Fruit fly (Drosophila melanogaster) whole organism, embryonic: ENCODE data around the gene CG43156.

Experiments
- Ada2b ChIP-seq: fragments of 200-800 bp; sonication (Bioruptor generic); IDR thresholded peaks from 2 replicates; pipeline ENCODE4 v1.3.6; 2022; ENCODE audit warnings: missing biosample characterization, missing genetic modification characterization
- Atf3 ChIP-seq: fragments of 200-800 bp; sonication (Bioruptor generic); optimal IDR thresholded peaks from 3 replicates; lab custom pipeline; 2016; ENCODE audit warnings: missing biosample characterization, missing genetic modification characterization
- Atf6 ChIP-seq: fragments of 200-800 bp; sonication (Bioruptor generic); IDR thresholded peaks from 2 replicates; pipeline ENCODE4 v1.3.6; 2022; ENCODE audit warnings: missing biosample characterization, missing genetic modification characterization
- BtbVII ChIP-seq: fragments of 200-800 bp; sonication (Bioruptor generic); optimal IDR thresholded peaks from 3 replicates; lab custom pipeline; 2017; ENCODE audit warnings: missing biosample characterization, mild to moderate bottlenecking, missing genetic modification characterization
- CG10431 ChIP-seq: fragments of 200-800 bp; sonication (Bioruptor generic); optimal IDR thresholded peaks from 3 replicates; lab custom pipeline; 2018; ENCODE audit warnings: missing biosample characterization, mild to moderate bottlenecking, missing genetic modification characterization
- CG12391 ChIP-seq: fragments of 200-800 bp; sonication (Bioruptor generic); optimal IDR thresholded peaks from 3 replicates; lab custom pipeline; 2018; ENCODE audit warnings: missing biosample characterization, mild to moderate bottlenecking, missing genetic modification characterization, moderate library complexity
- CG12659 ChIP-seq: fragments of 200-800 bp; sonication (Bioruptor generic); optimal IDR thresholded peaks from 3 replicates; lab custom pipeline; 2017; ENCODE audit warnings: mild to moderate bottlenecking, missing biosample characterization, missing genetic modification reagents, missing genetic modification characterization
- CG14710 ChIP-seq: fragments of 200-800 bp; sonication (Bioruptor generic); optimal IDR thresholded peaks from 3 replicates; lab custom pipeline; 2019; ENCODE audit warnings: missing biosample characterization, mild to moderate bottlenecking, missing genetic modification characterization, moderate library complexity
- CG17361 ChIP-seq: fragments of 200-800 bp; sonication (Bioruptor generic); IDR thresholded peaks from 3 replicates; pipeline ENCODE4 v1.3.6; 2022; ENCODE audit warnings: missing biosample characterization, missing genetic modification characterization
- CG32767 ChIP-seq: fragments of 200-800 bp; sonication (Bioruptor generic); IDR thresholded peaks from 2 replicates; pipeline ENCODE4 v1.3.6; 2022; ENCODE audit warnings: missing biosample characterization, missing genetic modification characterization
- CG32772 ChIP-seq: fragments of 200-800 bp; sonication (Bioruptor generic); IDR thresholded peaks from 2 replicates; pipeline ENCODE4 v1.3.6; 2022; ENCODE audit warnings: missing biosample characterization, missing genetic modification characterization
- CG3726 ChIP-seq: fragments of 200-800 bp; sonication (Bioruptor generic); IDR thresholded peaks from 3 replicates; pipeline ENCODE4, ENCODE4 v1.3.6; 2022; ENCODE audit warnings: missing biosample characterization, missing genetic modification characterization
- CG42726 ChIP-seq: fragments of 200-800 bp; sonication (Bioruptor generic); IDR thresholded peaks from 2 replicates; pipeline ENCODE4 v1.3.6; 2022; ENCODE audit warnings: missing biosample characterization, missing genetic modification characterization; ENCODE audit not compliant: partially characterized antibody
- CG43689 ChIP-seq: fragments of 200-800 bp; sonication (Bioruptor generic); IDR thresholded peaks from 2 replicates; pipeline ENCODE4 v1.3.6; 2022; ENCODE audit warnings: missing biosample characterization, missing genetic modification characterization
- CG4404 ChIP-seq: fragments of 200-800 bp; sonication (Bioruptor generic); IDR thresholded peaks from 2 replicates; pipeline ENCODE4 v1.3.6; 2022; ENCODE audit warnings: missing biosample characterization, missing genetic modification characterization
- CG4424 ChIP-seq: fragments of 200-800 bp; sonication (Bioruptor generic); optimal IDR thresholded peaks from 3 replicates; lab custom pipeline; 2016; ENCODE audit warnings: missing biosample characterization, missing genetic modification characterization
- CG7839 ChIP-seq: fragments of 200-800 bp; sonication (Bioruptor generic); optimal IDR thresholded peaks from 3 replicates; lab custom pipeline; 2018; ENCODE audit warnings: missing biosample characterization, mild to moderate bottlenecking, missing genetic modification characterization, moderate library complexity
- CG9876 ChIP-seq: fragments of 200-800 bp; sonication (Bioruptor generic); optimal IDR thresholded peaks from 2 replicates; lab custom pipeline; 2016; ENCODE audit warnings: missing biosample characterization, missing genetic modification characterization
- CrebB ChIP-seq: fragments of 200-800 bp; sonication (Bioruptor generic); optimal IDR thresholded peaks from 3 replicates; lab custom pipeline; 2018; ENCODE audit warnings: missing biosample characterization, mild to moderate bottlenecking, missing genetic modification characterization
- Dref ChIP-seq: fragments of 200-800 bp; sonication (Bioruptor generic); IDR thresholded peaks from 2 replicates; pipeline ENCODE4 v1.3.6; 2022; ENCODE audit warnings: missing biosample characterization, missing genetic modification characterization
- Drgx ChIP-seq: fragments of 200-800 bp; sonication (Bioruptor generic); IDR thresholded peaks from 2 replicates; pipeline ENCODE4 v1.3.6; 2022; ENCODE audit warnings: missing biosample characterization, missing genetic modification characterization
- E2f1 ChIP-seq: fragments of 200-800 bp; sonication (Bioruptor generic); IDR thresholded peaks from 2 replicates; pipeline ENCODE4 v1.3.6; 2022; ENCODE audit warnings: missing biosample characterization, missing genetic modification characterization
- E2f2 ChIP-seq: fragments of 200-800 bp; sonication (Bioruptor generic); IDR thresholded peaks from 2 replicates; pipeline ENCODE4 v1.3.6; 2022; ENCODE audit warnings: missing biosample characterization, missing genetic modification characterization
- Ets97D ChIP-seq: fragments of 200-800 bp; sonication (Bioruptor generic); optimal IDR thresholded peaks from 3 replicates; lab custom pipeline; 2016; ENCODE audit warnings: missing biosample characterization, missing genetic modification characterization
- HmgD ChIP-seq: fragments of 200-800 bp; sonication (Bioruptor generic); optimal IDR thresholded peaks from 3 replicates; lab custom pipeline; 2016; ENCODE audit warnings: missing biosample characterization, missing genetic modification characterization
- Jarid2 ChIP-seq: fragments of 200-800 bp; sonication (Bioruptor generic); optimal IDR thresholded peaks from 3 replicates; lab custom pipeline; 2017; ENCODE audit warnings: mild to moderate bottlenecking, missing biosample characterization, missing genetic modification reagents, missing genetic modification characterization
- Max ChIP-seq: fragments of 200-800 bp; sonication (Bioruptor generic); optimal IDR thresholded peaks from 2 replicates; lab custom pipeline; 2016; ENCODE audit warnings: missing biosample characterization, mild to moderate bottlenecking, missing genetic modification characterization
- Med ChIP-seq: fragments of 200-800 bp; sonication (Bioruptor generic); peaks from one replicate; lab custom pipeline; 2016; ENCODE audit warnings: missing biosample characterization, missing genetic modification characterization, mild to moderate bottlenecking, inconsistent platforms, moderate library complexity
- Nf-YA ChIP-seq: fragments of 200-800 bp; sonication (Bioruptor generic); IDR thresholded peaks from 2 replicates; pipeline ENCODE4 v1.3.6; 2022; ENCODE audit warnings: missing biosample characterization, missing genetic modification characterization
- Ravus ChIP-seq: fragments of 200-800 bp; sonication (Bioruptor generic); IDR thresholded peaks from 2 replicates; pipeline ENCODE4 v1.3.6; 2022; ENCODE audit warnings: missing biosample characterization, missing genetic modification characterization
- Sry-β ChIP-seq: fragments of 200-800 bp; sonication (Bioruptor generic); optimal IDR thresholded peaks from 2 replicates; lab custom pipeline; 2018; ENCODE audit warnings: missing biosample characterization, mild to moderate bottlenecking, missing genetic modification characterization, moderate library complexity
- Ssrp ChIP-seq: fragments of 200-800 bp; sonication (Bioruptor generic); optimal IDR thresholded peaks from 2 replicates; lab custom pipeline; 2018; ENCODE audit warnings: missing biosample characterization, mild to moderate bottlenecking, missing genetic modification characterization, moderate library complexity
- ab ChIP-seq: fragments of 200-800 bp; sonication (Bioruptor generic); optimal IDR thresholded peaks from 2 replicates; lab custom pipeline; 2016; ENCODE audit warnings: missing biosample characterization, missing genetic modification characterization
- ac ChIP-seq: fragments of 200-800 bp; sonication (Bioruptor generic); optimal IDR thresholded peaks from 3 replicates; lab custom pipeline; 2017; ENCODE audit warnings: missing biosample characterization, mild to moderate bottlenecking, missing genetic modification characterization
- amos ChIP-seq: fragments of 200-800 bp; sonication (Bioruptor generic); IDR thresholded peaks from 2 replicates; pipeline ENCODE4 v1.3.6; 2022; ENCODE audit warnings: missing biosample characterization, missing genetic modification characterization; ENCODE audit not compliant: partially characterized antibody
- bbx ChIP-seq: fragments of 200-800 bp; sonication (Bioruptor generic); IDR thresholded peaks from 2 replicates; pipeline ENCODE4 v1.3.6; 2022; ENCODE audit warnings: missing biosample characterization, missing genetic modification characterization; ENCODE audit not compliant: partially characterized antibody
- chinmo ChIP-seq: fragments of 200-800 bp; sonication (Bioruptor generic); IDR thresholded peaks from 4 replicates; pipeline ENCODE4 v1.3.6; 2022; ENCODE audit warnings: missing biosample characterization, missing genetic modification characterization; ENCODE audit not compliant: partially characterized antibody
- exex ChIP-seq: fragments of 200-800 bp; sonication (Bioruptor generic); optimal IDR thresholded peaks from 4 replicates; lab custom pipeline; 2018; ENCODE audit warnings: missing biosample characterization, mild to moderate bottlenecking, missing genetic modification characterization, moderate library complexity
- gem ChIP-seq: fragments of 200-800 bp; sonication (Bioruptor generic); optimal IDR thresholded peaks from 2 replicates; lab custom pipeline; 2019; ENCODE audit warnings: missing biosample characterization, mild to moderate bottlenecking, missing genetic modification characterization, moderate library complexity
- hkb ChIP-seq, 2 experiments: fragments of 200-800 bp in 1 of 2; fragments of >200 bp in 1 of 2; sonication (Bioruptor generic) in 1 of 2; IDR thresholded peaks in 1 of 2; optimal IDR thresholded peaks in 1 of 2; 2 replicates each; pipeline versions ENCODE4 v1.3.6 to Lab custom; 2017 to 2022; ENCODE audit warnings: missing biosample characterization in 1 of 2, missing genetic modification characterization in 1 of 2
- kni ChIP-seq: fragments of 200-800 bp; sonication (Bioruptor generic); optimal IDR thresholded peaks from 3 replicates; lab custom pipeline; 2017; ENCODE audit warnings: mild to moderate bottlenecking, missing biosample characterization, missing genetic modification reagents, missing genetic modification characterization
- ro ChIP-seq: fragments of 200-800 bp; sonication (Bioruptor generic); IDR thresholded peaks from 2 replicates; pipeline ENCODE4 v1.3.6; 2022; ENCODE audit warnings: missing biosample characterization, missing genetic modification characterization
- run ChIP-seq: fragments of 200-800 bp; sonication (Bioruptor generic); optimal IDR thresholded peaks from 3 replicates; lab custom pipeline; 2018; ENCODE audit warnings: missing biosample characterization, mild to moderate bottlenecking, missing genetic modification characterization
- salm ChIP-seq: fragments of 200-800 bp; sonication (Bioruptor generic); optimal IDR thresholded peaks from 2 replicates; lab custom pipeline; 2018; ENCODE audit warnings: missing biosample characterization, mild to moderate bottlenecking, missing genetic modification characterization
- shn ChIP-seq: fragments of 200-800 bp; sonication (Bioruptor generic); optimal IDR thresholded peaks from 3 replicates; lab custom pipeline; 2016; ENCODE audit warnings: missing biosample characterization, missing genetic modification characterization
- slou ChIP-seq: fragments of 200-800 bp; sonication (Bioruptor generic); optimal IDR thresholded peaks from 3 replicates; lab custom pipeline; 2016; ENCODE audit warnings: missing biosample characterization, missing genetic modification characterization
- sr ChIP-seq: fragments of 200-800 bp; sonication (Bioruptor generic); IDR thresholded peaks from 3 replicates; pipeline ENCODE4 v1.3.6; 2022; ENCODE audit warnings: missing biosample characterization, missing genetic modification characterization
- ssp ChIP-seq: fragments of 200-800 bp; sonication (Bioruptor generic); IDR thresholded peaks from 2 replicates; pipeline ENCODE4 v1.3.6; 2022; ENCODE audit warnings: missing biosample characterization, missing genetic modification characterization
- tap ChIP-seq: fragments of 200-800 bp; optimal IDR thresholded peaks from 3 replicates; lab custom pipeline; 2019; ENCODE audit warnings: missing biosample characterization, mild to moderate bottlenecking, missing genetic modification characterization, moderate library complexity
- trh ChIP-seq: fragments of 200-800 bp; sonication (Bioruptor generic); optimal IDR thresholded peaks from 2 replicates; lab custom pipeline; 2016; ENCODE audit warnings: missing biosample characterization, missing genetic modification characterization
- usp ChIP-seq: fragments of >200 bp; optimal IDR thresholded peaks from 2 replicates; lab custom pipeline; 2017; ENCODE audit warnings: missing biosample characterization, missing genetic modification characterization
- z ChIP-seq: fragments of 200-800 bp; sonication (Bioruptor generic); IDR thresholded peaks from 3 replicates; pipeline ENCODE4 v1.3.6; 2022; ENCODE audit warnings: missing biosample characterization, missing genetic modification characterization

Gene CG43156

DNA sequence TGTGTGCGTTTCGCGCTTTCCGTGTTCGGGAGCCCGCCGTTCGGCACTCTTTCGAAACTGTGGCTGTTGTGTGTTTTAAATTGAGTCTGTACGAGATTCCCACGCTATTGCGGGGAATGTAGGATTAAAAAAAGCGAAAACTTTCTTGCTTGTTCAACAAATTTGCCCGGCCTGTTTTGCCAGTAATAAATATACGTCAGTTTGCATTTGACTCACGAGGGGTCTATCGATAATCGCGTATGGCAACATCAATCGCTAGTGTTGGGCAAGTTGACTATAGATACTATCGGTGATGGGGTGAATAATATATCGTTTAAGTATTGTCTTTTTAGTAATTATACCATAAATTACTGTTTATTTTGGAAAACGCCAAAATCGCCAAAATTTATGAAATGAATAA lies 1.5 kb downstream of the CG43156 start, which contains the start of gene Upf1 (continued):
- no peak for TF ChIP-seq ab
- TF ChIP-seq run = no peak
- no peak for TF ChIP-seq Max
- TF ChIP-seq slou (GFP tag; lab: Kevin White, UChicago) = no peak
- no peak for TF ChIP-seq E2f1
- no peak for TF ChIP-seq hkb (optimal IDR thresholded peaks at IDR 0.05; lab: Kevin White, UChicago)
- TF ChIP-seq hkb (GFP tag; IDR thresholded peaks at IDR 0.05; lab: Robert Waterston, UW) = no peak
- no peak for TF ChIP-seq CG9876 (GFP tag; lab: Kevin White, UChicago)
- TF ChIP-seq CG43689 (GFP tag; lab: Robert Waterston, UW) = no peak
- no peak for TF ChIP-seq usp (GFP tag; lab: Kevin White, UChicago)
- peak; percentile 88 for TF ChIP-seq CG42726
- no peak for TF ChIP-seq Ssrp (tag; lab: Kevin White, UChicago)
- TF ChIP-seq gem (tag; lab: Kevin White, UChicago) = no peak
- TF ChIP-seq Ravus (GFP tag; lab: Robert Waterston, UW) = no peak
- no peak for TF ChIP-seq CG17361
- TF ChIP-seq Jarid2 (GFP tag; lab: Kevin White, UChicago) = no peak
- TF ChIP-seq ro (GFP tag; lab: Robert Waterston, UW) = no peak
- no peak for TF ChIP-seq CG10431 (GFP tag; lab: Kevin White, UChicago)
- TF ChIP-seq Drgx (GFP tag; lab: Robert Waterston, UW) = no peak
- TF ChIP-seq tap = no peak
- no peak; the same call in 1 of the 2 replicates for TF ChIP-seq E2f2 (GFP tag; lab: Robert Waterston, UW)
- no peak for TF ChIP-seq CrebB (tag; lab: Kevin White, UChicago)
- no peak for TF ChIP-seq CG4404
- peak; percentile 16 for TF ChIP-seq CG12391 (tag; lab: Kevin White, UChicago)
- no peak for TF ChIP-seq Ada2b (GFP tag; lab: Robert Waterston, UW)
- no peak for TF ChIP-seq exex (tag; lab: Kevin White, UChicago)
- TF ChIP-seq Atf6 (GFP tag; lab: Robert Waterston, UW) = no peak
- peak; percentile 83 for TF ChIP-seq Med
- TF ChIP-seq CG32772 (GFP tag; lab: Robert Waterston, UW) = no peak
- peak; percentile 94 for TF ChIP-seq amos
- no peak for TF ChIP-seq ac (GFP tag; lab: Kevin White, UChicago)
- peak; percentile 93 for TF ChIP-seq bbx (GFP tag; lab: Robert Waterston, UW)
- no peak for TF ChIP-seq Nf-YA (GFP tag; lab: Robert Waterston, UW)
- TF ChIP-seq HmgD = no peak
- peak; percentile 80 for TF ChIP-seq Sry-β (GFP tag; lab: Kevin White, UChicago)
- peak; percentile 46 for TF ChIP-seq CG14710 (tag; lab: Kevin White, UChicago)
- TF ChIP-seq z (GFP tag; lab: Robert Waterston, UW) = no peak
- no peak for TF ChIP-seq Atf3
- no peak for TF ChIP-seq kni (GFP tag; lab: Kevin White, UChicago)
- no peak for TF ChIP-seq sr
- peak; percentile 36 for TF ChIP-seq Ets97D (GFP tag; lab: Kevin White, UChicago)
- peak; percentile 30 for TF ChIP-seq CG12659
- no peak for TF ChIP-seq CG7839 (tag; lab: Kevin White, UChicago)
- peak; percentile 81 for TF ChIP-seq Dref
- no peak for TF ChIP-seq salm
- TF ChIP-seq CG32767 = no peak
- TF ChIP-seq chinmo (GFP tag; lab: Robert Waterston, UW) = peak; percentile 91; the same call in 3 of the 4 replicates
- no peak for TF ChIP-seq trh (GFP tag; lab: Kevin White, UChicago)
- no peak for TF ChIP-seq CG3726 (GFP tag; lab: Robert Waterston, UW)
- TF ChIP-seq shn (GFP tag; lab: Kevin White, UChicago) = no peak
- peak; percentile 4 for TF ChIP-seq CG4424 (GFP tag; lab: Kevin White, UChicago)
- TF ChIP-seq BtbVII (GFP tag; lab: Kevin White, UChicago) = no peak
- 0 out of 2 replicates have a peak, but pooled peaks have one; percentile 8 for TF ChIP-seq ssp (GFP tag; lab: Robert Waterston, UW)
